Worm (Caenorhabditis elegans): ENCODE measurements around the gene sdha-1.
A peak's percentile ranks its signal among the peaks of the same experiment; 100 is the strongest.
"Not testable (repeated sequence)": the region's sequence is repeated elsewhere in the genome, so short reads cannot be mapped to it uniquely, and the experiment has no call there.

The sdha-1 gene

DNA sequence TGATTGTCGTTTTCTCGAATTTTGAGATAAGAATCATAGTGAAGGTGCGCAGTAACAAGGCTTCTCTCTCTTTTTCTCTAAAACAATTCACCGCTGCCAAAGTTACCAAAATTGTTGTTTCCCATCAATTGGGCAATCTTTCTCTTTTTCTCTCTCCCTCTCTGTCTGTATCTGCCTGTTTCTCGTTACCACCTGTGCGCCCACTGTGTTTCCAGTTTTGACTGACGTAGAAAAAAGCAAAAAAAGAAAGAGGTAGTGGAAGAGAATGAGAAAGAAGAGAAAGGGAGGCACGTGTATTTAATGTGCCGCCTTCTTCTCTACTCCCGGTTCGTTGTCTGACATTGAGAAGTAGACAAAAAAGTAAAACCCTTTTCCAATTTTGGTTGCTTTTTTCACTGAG is 4.3 kb upstream of the sdha-1 start (continued):
- TF ChIP-seq nhr-43 (tag; optimal IDR thresholded peaks at IDR 0.05; ENCODE audit: poor library complexity, severe bottlenecking) (peak; percentile 26), ceh-28 (tag; optimal IDR thresholded peaks at IDR 0.05) (no peak)

ce11 chrX:8549026-8549425 is 3.2 kb upstream of the sdha-1 start, which contains the start of gene D2021.4:
D2021.4 (minus strand) TSS chrX:8549073.
- TF ChIP-seq pha-4 (tag; optimal IDR thresholded peaks at IDR 0.05) (peak; percentile 32), egl-5 (tag; optimal IDR thresholded peaks at IDR 0.05) (no peak), elt-2 (tag; optimal IDR thresholded peaks at IDR 0.05) (peak; percentile 87), R02D3.7 (tag; optimal IDR thresholded peaks at IDR 0.05) (no peak), pqm-1 (tag; optimal IDR thresholded peaks at IDR 0.05) (peak; percentile 50)

DNA sequence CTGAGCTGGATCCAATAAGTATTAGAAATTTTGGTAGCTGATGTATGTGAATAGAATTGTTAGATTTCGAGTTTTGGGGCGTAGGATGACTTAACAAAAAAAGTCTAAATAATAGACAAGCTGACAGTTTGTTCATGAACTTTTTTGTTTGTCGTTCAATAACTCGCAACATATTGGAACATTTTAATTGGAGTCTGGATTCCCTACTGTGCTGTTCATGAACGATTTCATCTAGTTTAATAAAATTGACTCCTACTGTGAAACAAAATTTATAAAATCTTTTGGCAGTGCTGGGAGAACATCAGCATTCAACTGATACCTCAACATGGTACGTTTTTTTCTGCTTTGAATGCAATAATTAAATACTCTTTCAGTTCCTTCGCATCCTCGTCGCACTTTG is 4.3 kb downstream of the sdha-1 start, which contains the start of gene nspc-7:
Gene nspc-7 (plus strand): TSS at position 301 of the 400 bp plus-strand sequence.
- TF ChIP-seq hmg-11 (tag; optimal IDR thresholded peaks at IDR 0.05); sea-2 (GFP tag; optimal IDR thresholded peaks at IDR 0.05); nhr-76 (tag; optimal IDR thresholded peaks at IDR 0.05): not testable (repeated sequence)

ce11 chrX:8538262-8538776 is 7.5 kb downstream of the sdha-1 start, which contains the start of the genes nspc-4 and nspc-5:
nspc-4 (minus strand) TSS chrX:8538362.
nspc-5 (plus strand) TSS chrX:8538726.
- not testable (repeated sequence) for TF ChIP-seq aly-2, lsy-12, jun-1 (tag; optimal IDR thresholded peaks at IDR 0.05)

- no peak for TF ChIP-seq fkh-10 (GFP tag; optimal IDR thresholded peaks at IDR 0.05)
- TF ChIP-seq ztf-11 (tag; optimal IDR thresholded peaks at IDR 0.05): no peak
- TF ChIP-seq ceh-28 (tag; optimal IDR thresholded peaks at IDR 0.05): no peak
- no peak for TF ChIP-seq ama-1 (optimal IDR thresholded peaks at IDR 0.05)
These were observed 9.0 kb downstream of the sdha-1 start, which contains the start of gene nspc-3 for ce11 chrX:8536791-8537190. nspc-3 (plus strand) TSS chrX:8537091.

- TF ChIP-seq ceh-9, daf-12, lin-15B (tag; optimal IDR thresholded peaks at IDR 0.05): not testable (repeated sequence)
These were observed 10.8 kb downstream of the sdha-1 start, which contains the start of gene nspc-1 for ce11 chrX:8535006-8535405. nspc-1 (minus strand) TSS chrX:8535106.

DNA sequence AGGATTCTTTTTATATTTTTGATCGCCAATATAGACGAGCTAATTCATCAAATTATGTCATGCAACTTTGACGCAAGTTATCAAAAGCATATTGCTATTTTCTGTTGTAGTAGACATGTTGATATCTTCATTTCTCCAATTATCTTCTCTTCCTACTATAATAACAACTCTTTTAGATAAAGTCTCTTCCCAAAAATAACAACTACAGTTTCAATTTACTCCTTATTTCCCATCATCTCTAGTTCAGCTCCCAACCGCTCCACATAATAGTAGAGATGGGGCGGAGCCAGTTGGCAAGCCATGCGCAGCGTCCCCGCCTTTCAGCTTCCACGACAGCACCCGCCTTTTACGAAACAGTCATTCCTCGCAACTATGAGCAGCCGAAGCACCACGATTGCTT is 17.9 kb downstream of the sdha-1 start, which contains the start of gene flp-5:
Gene flp-5 (plus strand): TSS at position 301 of the 400 bp plus-strand sequence.
- TF ChIP-seq egl-27 (tag; optimal IDR thresholded peaks at IDR 0.05) (no peak), zag-1 (tag; optimal IDR thresholded peaks at IDR 0.05) (no peak), nhr-67 (tag; optimal IDR thresholded peaks at IDR 0.05) (no peak), fos-1 (tag; optimal IDR thresholded peaks at IDR 0.05) (no peak), nfya-1 (tag; optimal IDR thresholded peaks at IDR 0.05; ENCODE audit: insufficient read depth) (no peak), sea-2 (GFP tag; optimal IDR thresholded peaks at IDR 0.05) (no peak), nhr-11 (tag; optimal IDR thresholded peaks at IDR 0.05) (no peak), fkh-10 (GFP tag; optimal IDR thresholded peaks at IDR 0.05) (no peak), nhr-12 (tag; optimal IDR thresholded peaks at IDR 0.05) (no peak), lin-15B (tag; optimal IDR thresholded peaks at IDR 0.05) (no peak), daf-12 (tag; optimal IDR thresholded peaks at IDR 0.05) (no peak), unc-39 (tag; optimal IDR thresholded peaks at IDR 0.05) (no peak), lsy-12 (tag; optimal IDR thresholded peaks at IDR 0.05) (no peak), mml-1 (tag; optimal IDR thresholded peaks at IDR 0.05) (no peak), nhr-28 (tag; optimal IDR thresholded peaks at IDR 0.05) (no peak), snpc-4 (tag; optimal IDR thresholded peaks at IDR 0.05) (no peak), hmg-11 (tag; optimal IDR thresholded peaks at IDR 0.05) (no peak), nhr-77 (tag; optimal IDR thresholded peaks at IDR 0.05) (no peak), nhr-43 (tag; optimal IDR thresholded peaks at IDR 0.05; ENCODE audit: poor library complexity, severe bottlenecking) (no peak), egl-5 (tag; optimal IDR thresholded peaks at IDR 0.05) (no peak)

Measured in whole organism, L3 larva.